Worm (Caenorhabditis elegans): ENCODE data around the gene idpp-5.

DNA sequence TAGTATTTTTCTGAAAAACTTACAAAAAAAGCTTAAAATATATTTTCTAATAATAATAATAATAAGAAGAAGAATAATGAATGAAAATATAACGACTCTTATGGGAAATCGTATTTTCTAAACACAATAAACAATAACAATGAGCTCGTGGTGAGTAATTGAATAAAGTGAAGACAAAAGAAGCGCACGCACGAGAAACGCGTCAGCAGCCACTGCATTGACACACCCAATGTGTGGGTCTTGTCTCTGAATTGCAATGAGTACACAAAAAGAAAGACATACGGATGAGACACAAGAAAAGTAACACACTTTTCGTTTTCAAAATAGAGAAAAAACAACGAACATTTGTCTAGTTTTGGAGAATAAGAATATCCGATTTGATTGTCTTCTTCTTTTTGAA, 10.7 kb upstream of the idpp-5 start, which contains the start of gene F35A5.8:
- TF ChIP-seq nhr-12 (tag; optimal IDR thresholded peaks at IDR 0.05) (no peak), ces-1 (GFP tag; optimal IDR thresholded peaks at IDR 0.05) (peak; percentile 98), elt-1 (tag; optimal IDR thresholded peaks at IDR 0.05; ENCODE audit: borderline replicate concordance, insufficient read depth) (no peak), nhr-237 (tag; optimal IDR thresholded peaks at IDR 0.05) (peak; percentile 46)

Measured in whole organism, mixed stage, embryonic.